Fruit fly (Drosophila melanogaster): Measurements from ENCODE around the gene mld.

- TF ChIP-seq sage (GFP tag; optimal IDR thresholded peaks at IDR 0.05) (no peak), dl (GFP tag; optimal IDR thresholded peaks at IDR 0.05; ENCODE audit: insufficient read depth in 1 of 2, partially characterized antibody in 2 of 2) (peak in 1 of 2 experiments; percentile 48), CG9705 (GFP tag; optimal IDR thresholded peaks at IDR 0.05) (no peak), Dfd (GFP tag; optimal IDR thresholded peaks at IDR 0.05) (no peak), h (GFP tag; optimal IDR thresholded peaks at IDR 0.05) (peak; percentile 37)
Measured at dm6 chr3R:24629877-24630808, 44.7 kb downstream of the mld start, which contains the start of gene Wsck.
